Fruit fly (Drosophila melanogaster) whole organism, embryonic: ENCODE results near the gene His3.3B.
A peak's percentile ranks its signal among the peaks of the same experiment; 100 is the strongest.

ENCODE experiments used
- Adf1 ChIP-seq: fragments of 200-800 bp; sonication (Bioruptor generic); IDR thresholded peaks from 2 replicates; pipeline ENCODE4 v1.3.6; 2022; ENCODE audit warnings: missing biosample characterization, missing genetic modification characterization
- Aef1 ChIP-seq: fragments of 200-800 bp; sonication (Bioruptor generic); IDR thresholded peaks from 3 replicates; pipeline ENCODE4 v1.3.6; 2022; ENCODE audit warnings: missing biosample characterization, missing genetic modification characterization
- Atf-2 ChIP-seq: fragments of 200-800 bp; sonication (Bioruptor generic); optimal IDR thresholded peaks from 2 replicates; lab custom pipeline; 2016; ENCODE audit warnings: missing biosample characterization, missing genetic modification characterization
- B-H1 ChIP-seq: fragments of 200-800 bp; sonication (Bioruptor generic); IDR thresholded peaks from 3 replicates; pipeline ENCODE4 v1.3.6; 2022; ENCODE audit warnings: missing biosample characterization, missing genetic modification characterization
- Bteb2 ChIP-seq: fragments of 200-800 bp; sonication (Bioruptor generic); optimal IDR thresholded peaks from 2 replicates; lab custom pipeline; 2016; ENCODE audit warnings: missing biosample characterization, missing genetic modification characterization
- CG12236 ChIP-seq: fragments of 200-800 bp; sonication (Bioruptor generic); optimal IDR thresholded peaks from 2 replicates; lab custom pipeline; 2016; ENCODE audit warnings: missing biosample characterization, missing genetic modification characterization
- CG13287 ChIP-seq: fragments of 200-800 bp; sonication (Bioruptor generic); IDR thresholded peaks from 2 replicates; pipeline ENCODE4 v1.3.6; 2022; ENCODE audit warnings: missing biosample characterization, missing genetic modification characterization; ENCODE audit not compliant: partially characterized antibody
- CG18011 ChIP-seq: fragments of 200-800 bp; sonication (Bioruptor generic); optimal IDR thresholded peaks from 2 replicates; lab custom pipeline; 2017; ENCODE audit warnings: missing biosample characterization, missing genetic modification characterization, mild to moderate bottlenecking, moderate library complexity, missing genotype
- CG1832 ChIP-seq: fragments of 200-800 bp; sonication (Bioruptor generic); optimal IDR thresholded peaks from 2 replicates; lab custom pipeline; 2017; ENCODE audit warnings: missing biosample characterization, mild to moderate bottlenecking, missing genetic modification characterization, inconsistent platforms
- CG30020 ChIP-seq: fragments of 200-800 bp; optimal IDR thresholded peaks from 2 replicates; lab custom pipeline; 2019; ENCODE audit warnings: missing biosample characterization, mild to moderate bottlenecking, missing genetic modification characterization, moderate library complexity
- CG30403 ChIP-seq: fragments of 200-800 bp; sonication (Bioruptor generic); optimal IDR thresholded peaks from 3 replicates; lab custom pipeline; 2016; ENCODE audit warnings: missing biosample characterization, missing genetic modification characterization
- CG3065 ChIP-seq: fragments of 200-800 bp; sonication (Bioruptor generic); optimal IDR thresholded peaks from 2 replicates; lab custom pipeline; 2016; ENCODE audit warnings: missing biosample characterization, missing genetic modification characterization
- CG3163 ChIP-seq: fragments of 200-800 bp; sonication (Bioruptor generic); optimal IDR thresholded peaks from 3 replicates; lab custom pipeline; 2016; ENCODE audit warnings: missing biosample characterization, missing genetic modification characterization
- CG34224 ChIP-seq: fragments of 200-800 bp; sonication (Bioruptor generic); IDR thresholded peaks from 3 replicates; pipeline ENCODE4 v1.3.6; 2022; ENCODE audit warnings: missing biosample characterization, missing genetic modification characterization; ENCODE audit not compliant: partially characterized antibody
- CG3838 ChIP-seq: fragments of 200-800 bp; sonication (Bioruptor generic); optimal IDR thresholded peaks from 3 replicates; lab custom pipeline; 2016; ENCODE audit warnings: missing biosample characterization, missing genetic modification characterization
- CG6813 ChIP-seq: fragments of 200-800 bp; sonication (Bioruptor generic); optimal IDR thresholded peaks from 2 replicates; lab custom pipeline; 2017; ENCODE audit warnings: missing biosample characterization, missing genetic modification characterization, mild to moderate bottlenecking, moderate library complexity, missing genetic modification reagents
- CG6854 ChIP-seq: fragments of 200-800 bp; sonication (Bioruptor generic); optimal IDR thresholded peaks from 3 replicates; lab custom pipeline; 2017; ENCODE audit warnings: missing biosample characterization, mild to moderate bottlenecking, missing genetic modification characterization
- CG8281 ChIP-seq: fragments of 200-800 bp; sonication (Bioruptor generic); optimal IDR thresholded peaks from 2 replicates; lab custom pipeline; 2018; ENCODE audit warnings: missing biosample characterization, mild to moderate bottlenecking, missing genetic modification characterization, moderate library complexity
- CG9727 ChIP-seq: fragments of 200-800 bp; sonication (Bioruptor generic); optimal IDR thresholded peaks from 3 replicates; lab custom pipeline; 2017; ENCODE audit warnings: missing biosample characterization, mild to moderate bottlenecking, missing genetic modification characterization
- Fer1 ChIP-seq: fragments of 200-800 bp; sonication (Bioruptor generic); optimal IDR thresholded peaks from 2 replicates; lab custom pipeline; 2017; ENCODE audit warnings: missing biosample characterization, mild to moderate bottlenecking, missing genetic modification characterization
- HmgZ ChIP-seq: fragments of 200-800 bp; sonication (Bioruptor generic); optimal IDR thresholded peaks from 2 replicates; lab custom pipeline; 2018; ENCODE audit warnings: missing biosample characterization, mild to moderate bottlenecking, missing genetic modification characterization
- Hr51 ChIP-seq, 2 experiments: fragments of 200-800 bp; sonication (Bioruptor generic); optimal IDR thresholded peaks; 2 replicates in 1 of 2; 3 replicates in 1 of 2; lab custom pipeline; 2016 to 2018; ENCODE audit warnings: missing biosample characterization in 2 of 2, missing genetic modification characterization in 2 of 2, mild to moderate bottlenecking in 1 of 2, moderate library complexity in 1 of 2
- Hsf ChIP-seq: fragments of 200-800 bp; sonication (Bioruptor generic); optimal IDR thresholded peaks from 3 replicates; lab custom pipeline; 2016; ENCODE audit warnings: missing biosample characterization, missing genetic modification characterization
- Kr ChIP-seq: fragments of 200-800 bp; sonication (Bioruptor generic); optimal IDR thresholded peaks from 2 replicates; lab custom pipeline; 2017; ENCODE audit warnings: missing biosample characterization, mild to moderate bottlenecking, missing genetic modification characterization
- Sry-δ ChIP-seq: fragments of 200-800 bp; sonication (Bioruptor generic); optimal IDR thresholded peaks from 2 replicates; lab custom pipeline; 2016; ENCODE audit warnings: missing biosample characterization, missing genetic modification characterization
- ab ChIP-seq: fragments of 200-800 bp; sonication (Bioruptor generic); optimal IDR thresholded peaks from 2 replicates; lab custom pipeline; 2016; ENCODE audit warnings: missing biosample characterization, missing genetic modification characterization
- ac ChIP-seq: fragments of 200-800 bp; sonication (Bioruptor generic); optimal IDR thresholded peaks from 3 replicates; lab custom pipeline; 2017; ENCODE audit warnings: missing biosample characterization, mild to moderate bottlenecking, missing genetic modification characterization
- amos ChIP-seq: fragments of 200-800 bp; sonication (Bioruptor generic); IDR thresholded peaks from 2 replicates; pipeline ENCODE4 v1.3.6; 2022; ENCODE audit warnings: missing biosample characterization, missing genetic modification characterization; ENCODE audit not compliant: partially characterized antibody
- az2 ChIP-seq: fragments of 200-800 bp; sonication (Bioruptor generic); optimal IDR thresholded peaks from 3 replicates; lab custom pipeline; 2016; ENCODE audit warnings: missing biosample characterization, missing genetic modification characterization
- bbx ChIP-seq: fragments of 200-800 bp; sonication (Bioruptor generic); IDR thresholded peaks from 2 replicates; pipeline ENCODE4 v1.3.6; 2022; ENCODE audit warnings: missing biosample characterization, missing genetic modification characterization; ENCODE audit not compliant: partially characterized antibody
- bsh ChIP-seq, 2 experiments: fragments of 200-800 bp; sonication (Bioruptor generic); optimal IDR thresholded peaks; 2 replicates each; lab custom pipeline; 2017 to 2018; ENCODE audit warnings: mild to moderate bottlenecking in 2 of 2, missing biosample characterization in 2 of 2, missing genetic modification characterization in 2 of 2, moderate library complexity in 1 of 2
- cad ChIP-seq: fragments of >200 bp; optimal IDR thresholded peaks from 2 replicates; lab custom pipeline; 2017; ENCODE audit warnings: missing biosample characterization, missing genetic modification characterization
- cas ChIP-seq: fragments of 200-800 bp; sonication (Bioruptor generic); IDR thresholded peaks from 2 replicates; pipeline ENCODE4 v1.3.6; 2022; ENCODE audit warnings: missing biosample characterization, missing genetic modification characterization
- caup ChIP-seq: fragments of 200-800 bp; sonication (Bioruptor generic); optimal IDR thresholded peaks from 3 replicates; lab custom pipeline; 2017; ENCODE audit warnings: missing biosample characterization, mild to moderate bottlenecking, missing genetic modification characterization, moderate library complexity; ENCODE audit not compliant: severe bottlenecking
- dimm ChIP-seq: fragments of 200-800 bp; sonication (Bioruptor generic); IDR thresholded peaks from 2 replicates; pipeline ENCODE4 v1.3.6; 2022; ENCODE audit warnings: missing biosample characterization, missing genetic modification characterization
- emc ChIP-seq: fragments of 200-800 bp; sonication (Bioruptor generic); optimal IDR thresholded peaks from 2 replicates; lab custom pipeline; 2016; ENCODE audit warnings: missing biosample characterization, missing genetic modification characterization
- fd3F ChIP-seq: fragments of 200-800 bp; sonication (Bioruptor generic); optimal IDR thresholded peaks from 2 replicates; lab custom pipeline; 2018; ENCODE audit warnings: missing biosample characterization, mild to moderate bottlenecking, missing genetic modification characterization, moderate library complexity
- gfzf ChIP-seq: fragments of 200-800 bp; sonication (Bioruptor generic); optimal IDR thresholded peaks from 2 replicates; lab custom pipeline; 2016; ENCODE audit warnings: missing biosample characterization, mild to moderate bottlenecking, missing genetic modification characterization, moderate library complexity
- hth ChIP-seq: fragments of >200 bp; optimal IDR thresholded peaks from 2 replicates; lab custom pipeline; 2017; ENCODE audit warnings: inconsistent platforms
- ind ChIP-seq: fragments of 200-800 bp; sonication (Bioruptor generic); optimal IDR thresholded peaks from 3 replicates; lab custom pipeline; 2016; ENCODE audit warnings: missing biosample characterization, missing genetic modification characterization
- kay ChIP-seq: fragments of 200-800 bp; sonication (Bioruptor generic); optimal IDR thresholded peaks from 2 replicates; lab custom pipeline; 2016; ENCODE audit warnings: missing biosample characterization, missing genetic modification characterization
- nau ChIP-seq: fragments of 200-800 bp; sonication (Bioruptor generic); optimal IDR thresholded peaks from 3 replicates; lab custom pipeline; 2017; ENCODE audit warnings: missing biosample characterization, mild to moderate bottlenecking, missing genetic modification characterization, missing genetic modification reagents
- nom ChIP-seq: fragments of 200-800 bp; sonication (Bioruptor generic); optimal IDR thresholded peaks from 2 replicates; lab custom pipeline; 2017; ENCODE audit warnings: missing biosample characterization, missing genetic modification characterization, mild to moderate bottlenecking, moderate library complexity, missing genetic modification reagents
- salm ChIP-seq: fragments of 200-800 bp; sonication (Bioruptor generic); optimal IDR thresholded peaks from 2 replicates; lab custom pipeline; 2018; ENCODE audit warnings: missing biosample characterization, mild to moderate bottlenecking, missing genetic modification characterization
- schlank ChIP-seq: fragments of 200-800 bp; sonication (Bioruptor generic); optimal IDR thresholded peaks from 2 replicates; lab custom pipeline; 2018; ENCODE audit warnings: missing biosample characterization, mild to moderate bottlenecking, missing genetic modification characterization
- seq ChIP-seq: fragments of 200-800 bp; sonication (Bioruptor generic); IDR thresholded peaks from 2 replicates; pipeline ENCODE4 v1.3.6; 2022; ENCODE audit warnings: missing biosample characterization, missing genetic modification characterization
- sim ChIP-seq: fragments of 200-800 bp; sonication (Bioruptor generic); IDR thresholded peaks from 2 replicates; pipeline ENCODE4 v1.3.6; 2022; ENCODE audit warnings: missing biosample characterization, missing genetic modification characterization
- tna ChIP-seq: fragments of 200-800 bp; sonication (Bioruptor generic); IDR thresholded peaks from 2 replicates; pipeline ENCODE4 v1.3.6; 2022; ENCODE audit warnings: missing biosample characterization, missing genetic modification characterization; ENCODE audit not compliant: partially characterized antibody
- toy ChIP-seq: fragments of 200-800 bp; sonication (Bioruptor generic); IDR thresholded peaks from 2 replicates; pipeline ENCODE4 v1.3.6; 2022; ENCODE audit warnings: missing biosample characterization, missing genetic modification characterization
- zfh1 ChIP-seq: fragments of 200-800 bp; sonication (Bioruptor generic); IDR thresholded peaks from 3 replicates; pipeline ENCODE4 v1.3.6; 2022; ENCODE audit warnings: missing biosample characterization, missing genetic modification characterization
- zfh2 ChIP-seq: fragments of 200-800 bp; sonication (Bioruptor generic); optimal IDR thresholded peaks from 2 replicates; lab custom pipeline; 2016; ENCODE audit warnings: missing biosample characterization, missing genetic modification characterization

The His3.3B gene

DNA sequence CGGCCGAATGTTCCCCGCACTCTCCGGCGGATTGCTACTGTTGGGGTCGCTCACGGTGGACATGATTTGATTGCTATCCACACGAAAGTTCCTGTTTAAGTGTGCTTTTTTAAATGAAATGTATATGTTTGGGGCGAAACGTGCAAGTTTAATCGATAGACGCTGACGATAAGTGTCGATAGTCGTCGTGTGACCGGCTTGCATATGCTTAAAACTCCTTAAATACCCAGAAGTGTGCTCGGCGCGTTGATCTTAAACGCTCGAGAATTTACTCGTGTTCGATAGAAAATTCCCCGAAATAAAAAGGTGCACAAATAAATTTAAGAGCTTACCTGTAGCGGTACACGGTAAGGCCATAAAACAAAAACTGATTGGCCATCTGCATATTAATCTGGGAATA lies 5.4 kb upstream of the His3.3B start, which contains the start of the genes Zpr1 and CG44532 (continued):
- TF ChIP-seq Atf-2 (GFP tag; lab: Kevin White, UChicago), result no peak
- no peak for TF ChIP-seq toy (GFP tag; lab: Robert Waterston, UW)
- peak; percentile 67 for TF ChIP-seq Sry-δ (GFP tag; lab: Kevin White, UChicago)
- TF ChIP-seq Aef1, result no peak
- TF ChIP-seq HmgZ, result peak; percentile 25
- TF ChIP-seq nau, result no peak
- TF ChIP-seq CG6813, result no peak
- no peak for TF ChIP-seq kay (GFP tag; lab: Kevin White, UChicago)
- TF ChIP-seq bbx (GFP tag; lab: Robert Waterston, UW), result peak; percentile 55; the same call in 1 of the 2 replicates
- TF ChIP-seq az2, result no peak
- no peak for TF ChIP-seq zfh1
- TF ChIP-seq ac (GFP tag; lab: Kevin White, UChicago), result no peak
- no peak for TF ChIP-seq CG18011 (GFP tag; lab: Kevin White, UChicago)
- no peak for TF ChIP-seq Bteb2 (GFP tag; lab: Kevin White, UChicago)
- TF ChIP-seq caup, result no peak
- TF ChIP-seq nom, result no peak
- no peak for TF ChIP-seq Kr (GFP tag; lab: Kevin White, UChicago)
- TF ChIP-seq bsh (GFP tag; optimal IDR thresholded peaks at IDR 0.05; lab: Kevin White, UChicago), result no peak
- no peak for TF ChIP-seq Adf1 (GFP tag; lab: Robert Waterston, UW)
- TF ChIP-seq ab (GFP tag; lab: Kevin White, UChicago), result no peak
- no peak for TF ChIP-seq hth (lab: Kevin White, UChicago)
- TF ChIP-seq CG6854 (GFP tag; lab: Kevin White, UChicago), result no peak
- no peak for TF ChIP-seq cad (GFP tag; lab: Kevin White, UChicago)
- peak; percentile 70 for TF ChIP-seq gfzf (GFP tag; lab: Kevin White, UChicago)
- no peak for TF ChIP-seq schlank
- TF ChIP-seq emc (GFP tag; lab: Kevin White, UChicago), result no peak
- TF ChIP-seq CG3065 (GFP tag; lab: Kevin White, UChicago), result no peak
- no peak for TF ChIP-seq sim
- 0 out of 2 replicates have a peak, but pooled peaks have one; percentile 14 for TF ChIP-seq tna (GFP tag; lab: Robert Waterston, UW)
- TF ChIP-seq CG34224, result peak; percentile 52
- TF ChIP-seq Hsf (GFP tag; lab: Kevin White, UChicago), result no peak
- TF ChIP-seq CG9727 (GFP tag; lab: Kevin White, UChicago), result no peak
- no peak for TF ChIP-seq fd3F (GFP tag; lab: Kevin White, UChicago)
- no peak for TF ChIP-seq CG8281 (tag; lab: Kevin White, UChicago)
- TF ChIP-seq Hr51 (GFP tag; optimal IDR thresholded peaks at IDR 0.05; lab: Kevin White, UChicago), result no peak
- TF ChIP-seq CG30403, result no peak
- no peak for TF ChIP-seq Fer1 (GFP tag; lab: Kevin White, UChicago)
- no peak for TF ChIP-seq CG12236 (GFP tag; lab: Kevin White, UChicago)
- TF ChIP-seq CG30020 (tag; lab: Kevin White, UChicago), result no peak
- no peak for TF ChIP-seq CG3838 (GFP tag; lab: Kevin White, UChicago)
- TF ChIP-seq dimm (GFP tag; lab: Robert Waterston, UW), result no peak
- TF ChIP-seq CG13287, result peak; percentile 77
- no peak for TF ChIP-seq ind (GFP tag; lab: Kevin White, UChicago)
- TF ChIP-seq seq, result no peak
- TF ChIP-seq cas (GFP tag; lab: Robert Waterston, UW), result no peak
- no peak for TF ChIP-seq B-H1 (GFP tag; lab: Robert Waterston, UW)
- TF ChIP-seq salm (tag; lab: Kevin White, UChicago), result no peak
- peak; percentile 74 for TF ChIP-seq amos (GFP tag; lab: Robert Waterston, UW)
- TF ChIP-seq CG1832 (GFP tag; lab: Kevin White, UChicago), result no peak
- no peak for TF ChIP-seq zfh2 (GFP tag; lab: Kevin White, UChicago)
- TF ChIP-seq CG3163 (GFP tag; lab: Kevin White, UChicago), result no peak
